Fruit fly (Drosophila melanogaster) whole organism, embryonic: ENCODE data around the gene ClC-c.

Experiments
- Atf3 ChIP-seq: fragments of 200-800 bp; sonication (Bioruptor generic); optimal IDR thresholded peaks from 3 replicates; lab custom pipeline; 2016; ENCODE audit warnings: missing biosample characterization, missing genetic modification characterization
- B-H1 ChIP-seq: fragments of 200-800 bp; sonication (Bioruptor generic); IDR thresholded peaks from 3 replicates; pipeline ENCODE4 v1.3.6; 2022; ENCODE audit warnings: missing biosample characterization, missing genetic modification characterization
- BEAF-32 ChIP-seq: fragments of 200-800 bp; sonication (Bioruptor generic); optimal IDR thresholded peaks from 3 replicates; lab custom pipeline; 2017; ENCODE audit warnings: missing biosample characterization, missing genetic modification characterization, mild to moderate bottlenecking, moderate library complexity, missing genetic modification reagents
- CG10147 ChIP-seq: fragments of 200-800 bp; sonication (Bioruptor generic); optimal IDR thresholded peaks from 2 replicates; lab custom pipeline; 2019; ENCODE audit warnings: missing biosample characterization, mild to moderate bottlenecking, missing genetic modification characterization, moderate library complexity
- CG10274 ChIP-seq: fragments of 200-800 bp; sonication (Bioruptor generic); optimal IDR thresholded peaks from 3 replicates; lab custom pipeline; 2017; ENCODE audit warnings: missing biosample characterization, mild to moderate bottlenecking, missing genetic modification characterization
- CG11695 ChIP-seq: fragments of 200-800 bp; sonication (Bioruptor generic); IDR thresholded peaks from 3 replicates; pipeline ENCODE4 v1.3.6; 2022; ENCODE audit warnings: missing biosample characterization, missing genetic modification characterization
- CG12155 ChIP-seq: fragments of 200-800 bp; sonication (Bioruptor generic); optimal IDR thresholded peaks from 3 replicates; lab custom pipeline; 2016; ENCODE audit warnings: missing biosample characterization, missing genetic modification characterization
- CG12219 ChIP-seq: fragments of 200-800 bp; sonication (Bioruptor generic); optimal IDR thresholded peaks from 3 replicates; lab custom pipeline; 2018; ENCODE audit warnings: missing biosample characterization, mild to moderate bottlenecking, missing genetic modification characterization
- CG13296 ChIP-seq: fragments of 200-800 bp; sonication (Bioruptor generic); optimal IDR thresholded peaks from 3 replicates; lab custom pipeline; 2018; ENCODE audit warnings: missing biosample characterization, mild to moderate bottlenecking, missing genetic modification characterization
- CG15479 ChIP-seq: fragments of 200-800 bp; sonication (Bioruptor generic); optimal IDR thresholded peaks from 3 replicates; lab custom pipeline; 2019; ENCODE audit warnings: missing biosample characterization, mild to moderate bottlenecking, missing genetic modification characterization, moderate library complexity
- CG15514 ChIP-seq: fragments of 200-800 bp; sonication (Bioruptor generic); optimal IDR thresholded peaks from 3 replicates; lab custom pipeline; 2017; ENCODE audit warnings: missing biosample characterization, missing genetic modification characterization, mild to moderate bottlenecking, moderate library complexity, missing genetic modification reagents
- CG17912 ChIP-seq: fragments of 200-800 bp; sonication (Bioruptor generic); optimal IDR thresholded peaks from 2 replicates; lab custom pipeline; 2018; ENCODE audit warnings: missing biosample characterization, mild to moderate bottlenecking, missing genetic modification characterization
- CG2129 ChIP-seq: fragments of 200-800 bp; sonication (Bioruptor generic); IDR thresholded peaks from 2 replicates; pipeline ENCODE4 v1.3.6; 2022; ENCODE audit warnings: missing biosample characterization, missing genetic modification characterization; ENCODE audit not compliant: partially characterized antibody
- CG31365 ChIP-seq: fragments of 200-800 bp; sonication (Bioruptor generic); optimal IDR thresholded peaks from 2 replicates; lab custom pipeline; 2018; ENCODE audit warnings: missing biosample characterization, mild to moderate bottlenecking, missing genetic modification characterization
- CG3838 ChIP-seq: fragments of 200-800 bp; sonication (Bioruptor generic); optimal IDR thresholded peaks from 3 replicates; lab custom pipeline; 2016; ENCODE audit warnings: missing biosample characterization, missing genetic modification characterization
- CG3847 ChIP-seq: fragments of 200-800 bp; sonication (Bioruptor generic); IDR thresholded peaks from 2 replicates; pipeline ENCODE4 v1.3.6; 2022; ENCODE audit warnings: missing biosample characterization, missing genetic modification characterization
- CG4617 ChIP-seq: fragments of 200-800 bp; sonication (Bioruptor generic); optimal IDR thresholded peaks from 3 replicates; lab custom pipeline; 2016; ENCODE audit warnings: missing biosample characterization, missing genetic modification characterization, borderline replicate concordance
- CG6683 ChIP-seq: fragments of 200-800 bp; sonication (Bioruptor generic); optimal IDR thresholded peaks from 2 replicates; lab custom pipeline; 2017; ENCODE audit warnings: missing biosample characterization, mild to moderate bottlenecking, missing genetic modification characterization, missing genetic modification reagents
- CG7987 ChIP-seq: fragments of 200-800 bp; sonication (Bioruptor generic); optimal IDR thresholded peaks from 2 replicates; lab custom pipeline; 2018; ENCODE audit warnings: missing biosample characterization, mild to moderate bottlenecking, missing genetic modification characterization, moderate library complexity
- CG8290 ChIP-seq, 3 experiments: fragments of 200-800 bp; sonication (Bioruptor generic); optimal IDR thresholded peaks; 2 replicates each; lab custom pipeline; 2016 to 2019; ENCODE audit warnings: missing biosample characterization in 3 of 3, missing genetic modification characterization in 3 of 3, mild to moderate bottlenecking in 2 of 3, moderate library complexity in 1 of 3
- CG9797 ChIP-seq: fragments of 200-800 bp; sonication (Bioruptor generic); optimal IDR thresholded peaks from 3 replicates; lab custom pipeline; 2018; ENCODE audit warnings: missing biosample characterization, mild to moderate bottlenecking, missing genetic modification characterization
- CG9932 ChIP-seq: fragments of 200-800 bp; sonication (Bioruptor generic); IDR thresholded peaks from 2 replicates; pipeline ENCODE4 v1.3.6; 2022; ENCODE audit warnings: missing biosample characterization, missing genetic modification characterization
- Chrac-16 ChIP-seq: fragments of 200-800 bp; sonication (Bioruptor generic); optimal IDR thresholded peaks from 3 replicates; lab custom pipeline; 2016; ENCODE audit warnings: missing biosample characterization, missing genetic modification characterization
- CrebB ChIP-seq: fragments of 200-800 bp; sonication (Bioruptor generic); optimal IDR thresholded peaks from 3 replicates; lab custom pipeline; 2018; ENCODE audit warnings: missing biosample characterization, mild to moderate bottlenecking, missing genetic modification characterization
- Dbx ChIP-seq: fragments of 200-800 bp; sonication (Bioruptor generic); IDR thresholded peaks from 3 replicates; pipeline ENCODE4 v1.3.6; 2022; ENCODE audit warnings: missing biosample characterization, missing genetic modification characterization
- Dip2 ChIP-seq: fragments of 200-800 bp; sonication (Bioruptor generic); IDR thresholded peaks from 2 replicates; pipeline ENCODE4 v1.3.6; 2022; ENCODE audit warnings: missing biosample characterization, missing genetic modification characterization
- Hmr ChIP-seq: fragments of 200-800 bp; sonication (Bioruptor generic); optimal IDR thresholded peaks from 3 replicates; lab custom pipeline; 2017; ENCODE audit warnings: mild to moderate bottlenecking, missing biosample characterization, missing genetic modification reagents, missing genetic modification characterization
- Med ChIP-seq: fragments of 200-800 bp; sonication (Bioruptor generic); peaks from one replicate; lab custom pipeline; 2016; ENCODE audit warnings: missing biosample characterization, missing genetic modification characterization, mild to moderate bottlenecking, inconsistent platforms, moderate library complexity
- Mes4 ChIP-seq: fragments of 200-800 bp; sonication (Bioruptor generic); optimal IDR thresholded peaks from 2 replicates; lab custom pipeline; 2016; ENCODE audit warnings: missing biosample characterization, missing genetic modification characterization
- NK7.1 ChIP-seq: fragments of 200-800 bp; sonication (Bioruptor generic); optimal IDR thresholded peaks from 3 replicates; lab custom pipeline; 2016; ENCODE audit warnings: missing biosample characterization, missing genetic modification characterization
- Trl ChIP-seq, 3 experiments: fragments of >200 bp in 2 of 3; fragments of 200-800 bp in 1 of 3; sonication (Bioruptor generic) in 1 of 3; optimal IDR thresholded peaks; 2 replicates in 1 of 3; 3 replicates in 2 of 3; lab custom pipeline; 2016 to 2017; ENCODE audit warnings: missing biosample characterization in 1 of 3, missing genetic modification characterization in 1 of 3
- al ChIP-seq: fragments of 200-800 bp; sonication (Bioruptor generic); IDR thresholded peaks from 2 replicates; pipeline ENCODE4 v1.3.6; 2022; ENCODE audit warnings: missing biosample characterization, missing genetic modification characterization
- ato ChIP-seq: fragments of 200-800 bp; sonication (Bioruptor generic); IDR thresholded peaks from 2 replicates; pipeline ENCODE4 v1.3.6; 2022; ENCODE audit warnings: missing biosample characterization, missing genetic modification characterization; ENCODE audit not compliant: partially characterized antibody
- cato ChIP-seq: fragments of 200-800 bp; sonication (Bioruptor generic); optimal IDR thresholded peaks from 2 replicates; lab custom pipeline; 2016; ENCODE audit warnings: missing biosample characterization, missing genetic modification characterization, borderline replicate concordance
- caup ChIP-seq: fragments of 200-800 bp; sonication (Bioruptor generic); optimal IDR thresholded peaks from 3 replicates; lab custom pipeline; 2017; ENCODE audit warnings: missing biosample characterization, mild to moderate bottlenecking, missing genetic modification characterization, moderate library complexity; ENCODE audit not compliant: severe bottlenecking
- emc ChIP-seq: fragments of 200-800 bp; sonication (Bioruptor generic); optimal IDR thresholded peaks from 2 replicates; lab custom pipeline; 2016; ENCODE audit warnings: missing biosample characterization, missing genetic modification characterization
- gem ChIP-seq: fragments of 200-800 bp; sonication (Bioruptor generic); optimal IDR thresholded peaks from 2 replicates; lab custom pipeline; 2019; ENCODE audit warnings: missing biosample characterization, mild to moderate bottlenecking, missing genetic modification characterization, moderate library complexity
- grn ChIP-seq: fragments of 200-800 bp; sonication (Bioruptor generic); optimal IDR thresholded peaks from 3 replicates; lab custom pipeline; 2017; ENCODE audit warnings: missing biosample characterization, missing genetic modification characterization
- ham ChIP-seq: fragments of 200-800 bp; sonication (Bioruptor generic); IDR thresholded peaks from 2 replicates; pipeline ENCODE4 v1.3.6; 2022; ENCODE audit warnings: missing biosample characterization, missing genetic modification characterization
- jing ChIP-seq: fragments of 200-800 bp; sonication (Bioruptor generic); optimal IDR thresholded peaks from 2 replicates; lab custom pipeline; 2018; ENCODE audit warnings: missing biosample characterization, mild to moderate bottlenecking, missing genetic modification characterization
- kah ChIP-seq: fragments of 200-800 bp; sonication (Bioruptor generic); optimal IDR thresholded peaks from 2 replicates; lab custom pipeline; 2018; ENCODE audit warnings: missing biosample characterization, mild to moderate bottlenecking, missing genetic modification characterization
- nerfin-1 ChIP-seq: fragments of 200-800 bp; sonication (Bioruptor generic); optimal IDR thresholded peaks from 3 replicates; lab custom pipeline; 2019; ENCODE audit warnings: missing biosample characterization, mild to moderate bottlenecking, missing genetic modification characterization, moderate library complexity
- nom ChIP-seq: fragments of 200-800 bp; sonication (Bioruptor generic); optimal IDR thresholded peaks from 2 replicates; lab custom pipeline; 2017; ENCODE audit warnings: missing biosample characterization, missing genetic modification characterization, mild to moderate bottlenecking, moderate library complexity, missing genetic modification reagents
- pita ChIP-seq: fragments of 200-800 bp; sonication (Bioruptor generic); optimal IDR thresholded peaks from 2 replicates; lab custom pipeline; 2017; ENCODE audit warnings: missing biosample characterization, mild to moderate bottlenecking, missing genetic modification characterization
- pros ChIP-seq: fragments of 200-800 bp; sonication (Bioruptor generic); optimal IDR thresholded peaks from 3 replicates; lab custom pipeline; 2019; ENCODE audit warnings: missing biosample characterization, mild to moderate bottlenecking, missing genetic modification characterization, moderate library complexity
- sens ChIP-seq: fragments of 200-800 bp; sonication (Bioruptor generic); peaks from one replicate; lab custom pipeline; 2016; ENCODE audit warnings: missing biosample characterization, missing genetic modification characterization
- unpg ChIP-seq: fragments of 200-800 bp; sonication (Bioruptor generic); optimal IDR thresholded peaks from 3 replicates; lab custom pipeline; 2018; ENCODE audit warnings: missing biosample characterization, mild to moderate bottlenecking, missing genetic modification characterization, moderate library complexity

The ClC-c gene

DNA sequence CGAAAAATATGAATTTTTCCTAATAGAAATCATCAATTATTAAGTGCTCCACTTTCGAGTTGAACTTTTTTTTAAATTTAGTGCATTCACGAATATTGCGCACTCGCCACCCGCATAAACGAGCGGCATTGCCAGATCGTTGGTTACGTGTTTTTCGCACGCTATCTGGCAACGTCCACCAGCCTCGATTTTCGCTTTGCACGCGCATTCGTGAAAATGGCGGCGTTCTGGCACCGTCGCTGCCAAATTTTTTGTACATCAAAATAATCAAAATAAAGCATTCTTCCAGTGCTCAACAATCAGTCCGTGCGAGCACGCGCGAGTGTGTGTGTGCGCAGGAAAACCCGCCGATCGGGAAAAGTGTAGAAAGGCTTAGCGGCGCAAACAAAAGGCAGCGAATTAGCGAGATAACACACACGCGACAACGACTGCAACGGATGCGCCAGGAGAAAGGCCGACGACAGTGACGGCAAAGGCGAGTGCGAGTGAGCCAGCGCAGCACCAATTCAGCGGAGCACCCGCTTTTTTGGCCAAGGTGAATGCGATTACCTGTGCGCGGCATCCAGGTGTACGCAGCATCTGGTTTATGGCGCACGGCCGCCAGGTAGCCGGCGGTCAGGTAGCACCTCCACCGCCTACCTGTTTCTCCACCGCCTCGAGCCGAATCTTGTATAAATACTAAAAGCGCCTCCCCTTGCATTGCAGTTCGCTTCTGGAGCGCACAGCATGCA lies 23.5 kb downstream of the ClC-c start (continued):
- TF ChIP-seq BEAF-32: peak; percentile 87
- peak; percentile 80 for TF ChIP-seq CG12155 (GFP tag; lab: Kevin White, UChicago)
- peak; percentile 78 for TF ChIP-seq nerfin-1 (tag; lab: Kevin White, UChicago)
- TF ChIP-seq unpg: peak; percentile 86
- TF ChIP-seq Dbx (GFP tag; lab: Robert Waterston, UW): peak; percentile 89
- peak; percentile 46 for TF ChIP-seq CG3838
- no peak for TF ChIP-seq caup (GFP tag; lab: Kevin White, UChicago)
- no peak for TF ChIP-seq CG13296 (GFP tag; lab: Kevin White, UChicago)
- TF ChIP-seq CG15479 (GFP tag; lab: Kevin White, UChicago): peak; percentile 99
- peak; percentile 63 for TF ChIP-seq CG8290 (GFP tag; optimal IDR thresholded peaks at IDR 0.05; lab: Kevin White, UChicago)
- no peak for TF ChIP-seq CG8290 (tag; optimal IDR thresholded peaks at IDR 0.05; lab: Kevin White, UChicago)
- TF ChIP-seq grn: no peak
- no peak for TF ChIP-seq Hmr (GFP tag; lab: Kevin White, UChicago)
- peak; percentile 45 for TF ChIP-seq kah
- TF ChIP-seq NK7.1 (GFP tag; lab: Kevin White, UChicago): peak; percentile 71
- no peak for TF ChIP-seq Trl (optimal IDR thresholded peaks at IDR 0.05; lab: Kevin White, UChicago)
- TF ChIP-seq Trl (GFP tag; optimal IDR thresholded peaks at IDR 0.05; lab: Kevin White, UChicago): peak; percentile 84
- TF ChIP-seq pita (GFP tag; lab: Kevin White, UChicago): no peak
- TF ChIP-seq ato (GFP tag; lab: Robert Waterston, UW): peak; percentile 50; the same call in 1 of the 2 replicates
- TF ChIP-seq ham (GFP tag; lab: Robert Waterston, UW): no peak
- peak; percentile 30 for TF ChIP-seq CG10274 (GFP tag; lab: Kevin White, UChicago)
- TF ChIP-seq pros: no peak
- TF ChIP-seq CG10147 (GFP tag; lab: Kevin White, UChicago): peak; percentile 84
- TF ChIP-seq CG11695 (GFP tag; lab: Robert Waterston, UW): no peak; the same call in 2 of the 3 replicates
- peak; percentile 83 for TF ChIP-seq CG9932
- TF ChIP-seq Chrac-16: peak; percentile 83
- TF ChIP-seq CrebB (tag; lab: Kevin White, UChicago): peak; percentile 48
- peak; percentile 76 for TF ChIP-seq CG6683 (GFP tag; lab: Kevin White, UChicago)
- peak; percentile 69 for TF ChIP-seq CG31365 (tag; lab: Kevin White, UChicago)
- TF ChIP-seq CG2129: peak; percentile 38; the same call in 1 of the 2 replicates
- TF ChIP-seq CG15514 (GFP tag; lab: Kevin White, UChicago): peak; percentile 89
- TF ChIP-seq Mes4 (GFP tag; lab: Kevin White, UChicago): peak; percentile 80
- no peak for TF ChIP-seq jing (GFP tag; lab: Kevin White, UChicago)
- TF ChIP-seq CG12219: peak; percentile 61
- peak; percentile 47 for TF ChIP-seq cato
- peak; percentile 86 for TF ChIP-seq CG7987 (GFP tag; lab: Kevin White, UChicago)
- TF ChIP-seq Med: peak; percentile 98
- no peak for TF ChIP-seq CG17912 (GFP tag; lab: Kevin White, UChicago)
- TF ChIP-seq Dip2: no peak
- no peak for TF ChIP-seq CG9797 (GFP tag; lab: Kevin White, UChicago)
- peak; percentile 48 for TF ChIP-seq Atf3 (GFP tag; lab: Kevin White, UChicago)
- peak; percentile 76 for TF ChIP-seq emc (GFP tag; lab: Kevin White, UChicago)
- peak; percentile 88 for TF ChIP-seq CG4617
- TF ChIP-seq CG3847 (GFP tag; lab: Robert Waterston, UW): peak; percentile 89
- TF ChIP-seq nom (GFP tag; lab: Kevin White, UChicago): peak; percentile 73
- TF ChIP-seq al (GFP tag; lab: Robert Waterston, UW): peak; percentile 71
- peak; percentile 98 for TF ChIP-seq sens (GFP tag; lab: Kevin White, UChicago)
- TF ChIP-seq B-H1 (GFP tag; lab: Robert Waterston, UW): peak; percentile 71; the same call in 2 of the 3 replicates
- no peak for TF ChIP-seq gem (tag; lab: Kevin White, UChicago)
